Fruit fly (Drosophila melanogaster): Measurements from ENCODE around the gene CG34288.

Gene CG34288

DNA sequence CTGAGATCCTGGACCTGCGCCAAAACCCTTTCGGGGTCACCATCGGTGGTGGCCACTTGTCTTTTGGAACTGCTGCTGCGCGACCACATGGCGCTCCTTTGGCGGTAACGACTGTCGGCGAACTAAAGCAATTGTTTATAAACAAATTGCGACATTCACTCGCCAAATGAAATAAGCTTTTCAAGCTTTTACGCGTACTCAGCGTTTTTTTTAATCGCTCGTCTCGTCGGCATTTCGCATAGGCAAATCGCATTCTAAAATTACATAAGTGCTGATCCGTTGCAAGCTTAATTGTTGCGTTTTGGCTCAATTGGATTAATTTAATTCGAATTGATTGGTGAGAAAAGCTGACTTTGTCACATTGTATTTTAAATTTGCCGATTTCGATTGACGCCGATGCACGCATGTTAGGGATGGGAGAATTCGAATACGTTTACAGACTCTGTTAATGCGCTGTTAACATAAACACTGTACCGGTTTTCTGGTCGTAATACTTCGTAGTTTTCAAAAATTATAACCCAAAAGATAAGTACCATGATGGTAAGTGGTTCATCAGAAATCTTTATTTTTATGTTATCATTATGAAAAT, 22.4 kb downstream of the CG34288 start, which contains the start of gene pinta:
pinta (minus strand) TSS at position 328 of the 589 bp plus-strand sequence.
- TF ChIP-seq OdsH (GFP tag; optimal IDR thresholded peaks at IDR 0.05) (no peak), ey (GFP tag; optimal IDR thresholded peaks at IDR 0.05) (no peak), Jra (GFP tag; optimal IDR thresholded peaks at IDR 0.05) (no peak), GATAd (GFP tag; optimal IDR thresholded peaks at IDR 0.05) (no peak), Sp1 (GFP tag; optimal IDR thresholded peaks at IDR 0.05) (no peak), Hr78 (GFP tag; optimal IDR thresholded peaks at IDR 0.05) (no peak), usp (GFP tag; optimal IDR thresholded peaks at IDR 0.05) (no peak), sv (GFP tag; optimal IDR thresholded peaks at IDR 0.05) (no peak), fru (GFP tag; optimal IDR thresholded peaks at IDR 0.05) (no peak), tai (GFP tag; optimal IDR thresholded peaks at IDR 0.05) (no peak), dl (GFP tag; optimal IDR thresholded peaks at IDR 0.05; ENCODE audit: insufficient read depth in 1 of 2, partially characterized antibody in 2 of 2) (no peak), dmrt93B (GFP tag; optimal IDR thresholded peaks at IDR 0.05) (no peak), Vsx2 (GFP tag; optimal IDR thresholded peaks at IDR 0.05; ENCODE audit: partially characterized antibody) (no peak), Mio (GFP tag; optimal IDR thresholded peaks at IDR 0.05) (no peak), CG32264 (GFP tag; optimal IDR thresholded peaks at IDR 0.05) (no peak), Dfd (GFP tag; optimal IDR thresholded peaks at IDR 0.05) (no peak)

dm6 chr3R:22423996-22424395, 23.1 kb downstream of the CG34288 start:
- TF ChIP-seq sage (GFP tag; optimal IDR thresholded peaks at IDR 0.05): peak; percentile 41
- TF ChIP-seq psq (GFP tag; optimal IDR thresholded peaks at IDR 0.05): peak; percentile 44
- peak; percentile 39 for TF ChIP-seq fru (GFP tag; optimal IDR thresholded peaks at IDR 0.05)
- TF ChIP-seq h (GFP tag; optimal IDR thresholded peaks at IDR 0.05): peak; percentile 51
- peak; percentile 61 for TF ChIP-seq OdsH (GFP tag; optimal IDR thresholded peaks at IDR 0.05)
- no peak for TF ChIP-seq Abd-B (GFP tag; optimal IDR thresholded peaks at IDR 0.05)
- TF ChIP-seq usp (GFP tag; optimal IDR thresholded peaks at IDR 0.05): no peak
- peak; percentile 58 for TF ChIP-seq rgr (GFP tag; optimal IDR thresholded peaks at IDR 0.05)
- TF ChIP-seq foxo (GFP tag; optimal IDR thresholded peaks at IDR 0.05): peak in 1 of 2 experiments; percentile 70
- TF ChIP-seq ey (GFP tag; optimal IDR thresholded peaks at IDR 0.05): peak; percentile 37
- peak; percentile 33 for TF ChIP-seq Jra (GFP tag; optimal IDR thresholded peaks at IDR 0.05)
- peak; percentile 40 for TF ChIP-seq br (GFP tag; optimal IDR thresholded peaks at IDR 0.05)
- no peak for TF ChIP-seq dsf (GFP tag; optimal IDR thresholded peaks at IDR 0.05; ENCODE audit: borderline replicate concordance)
- TF ChIP-seq HLH106 (tag; optimal IDR thresholded peaks at IDR 0.05): peak; percentile 36

dm6 chr3R:22421618-22422017, 25.4 kb downstream of the CG34288 start:
- TF ChIP-seq dsf (GFP tag; optimal IDR thresholded peaks at IDR 0.05; ENCODE audit: borderline replicate concordance) (no peak), Sp1 (GFP tag; optimal IDR thresholded peaks at IDR 0.05) (peak; percentile 70), Hr78 (GFP tag; optimal IDR thresholded peaks at IDR 0.05) (no peak), GATAd (GFP tag; optimal IDR thresholded peaks at IDR 0.05) (no peak), jim (GFP tag; optimal IDR thresholded peaks at IDR 0.05) (no peak), brk (GFP tag; optimal IDR thresholded peaks at IDR 0.05) (no peak), fru (GFP tag; optimal IDR thresholded peaks at IDR 0.05) (peak; percentile 85), Mio (GFP tag; optimal IDR thresholded peaks at IDR 0.05) (no peak), Rel (GFP tag; optimal IDR thresholded peaks at IDR 0.05) (no peak), Rel (tag; optimal IDR thresholded peaks at IDR 0.05) (peak; percentile 47), Jra (GFP tag; optimal IDR thresholded peaks at IDR 0.05) (no peak), Hnf4 (GFP tag; optimal IDR thresholded peaks at IDR 0.05) (no peak), psq (GFP tag; optimal IDR thresholded peaks at IDR 0.05) (peak; percentile 70), OdsH (GFP tag; optimal IDR thresholded peaks at IDR 0.05) (peak; percentile 79), Dif (GFP tag; optimal IDR thresholded peaks at IDR 0.05; ENCODE audit: partially characterized antibody) (no peak), sage (GFP tag; optimal IDR thresholded peaks at IDR 0.05) (peak; percentile 35), ey (GFP tag; optimal IDR thresholded peaks at IDR 0.05) (peak; percentile 82), HLH106 (tag; optimal IDR thresholded peaks at IDR 0.05) (peak; percentile 84), N (GFP tag; optimal IDR thresholded peaks at IDR 0.05) (no peak), foxo (GFP tag; optimal IDR thresholded peaks at IDR 0.05) (peak; percentile 44 to 86), h (GFP tag; optimal IDR thresholded peaks at IDR 0.05) (peak; percentile 85), CrebA (GFP tag; optimal IDR thresholded peaks at IDR 0.05; ENCODE audit: borderline replicate concordance) (no peak), dmrt93B (GFP tag; optimal IDR thresholded peaks at IDR 0.05) (no peak), pan (optimal IDR thresholded peaks at IDR 0.05) (no peak), CG9705 (GFP tag; optimal IDR thresholded peaks at IDR 0.05) (peak; percentile 10), Hr83 (GFP tag; optimal IDR thresholded peaks at IDR 0.05; ENCODE audit: poor library complexity, severe bottlenecking) (peak; percentile 44), usp (GFP tag; optimal IDR thresholded peaks at IDR 0.05) (no peak), Myc (optimal IDR thresholded peaks at IDR 0.05) (no peak), lola (GFP tag; optimal IDR thresholded peaks at IDR 0.05) (no peak), CG32264 (GFP tag; optimal IDR thresholded peaks at IDR 0.05) (peak; percentile 81), Vsx2 (GFP tag; optimal IDR thresholded peaks at IDR 0.05; ENCODE audit: partially characterized antibody) (no peak), tai (GFP tag; optimal IDR thresholded peaks at IDR 0.05) (no peak), dl (GFP tag; optimal IDR thresholded peaks at IDR 0.05; ENCODE audit: insufficient read depth in 1 of 2, partially characterized antibody in 2 of 2) (no peak), sv (GFP tag; optimal IDR thresholded peaks at IDR 0.05) (peak; percentile 29), woc (GFP tag; optimal IDR thresholded peaks at IDR 0.05) (peak; percentile 67), Abd-B (GFP tag; optimal IDR thresholded peaks at IDR 0.05) (no peak), br (GFP tag; optimal IDR thresholded peaks at IDR 0.05) (peak; percentile 76), Dfd (GFP tag; optimal IDR thresholded peaks at IDR 0.05) (no peak), rgr (GFP tag; optimal IDR thresholded peaks at IDR 0.05) (peak; percentile 83)
